Worm (Caenorhabditis elegans) whole organism, L4 larva: Measurements from ENCODE around the gene pgp-13.

Source experiments
- D1046.2 ChIP-seq: fragments of 200-800 bp; sonication (Bioruptor generic); IDR thresholded peaks from 2 replicates; pipeline ENCODE4 v1.3.6; 2022; ENCODE audit warnings: missing genetic modification characterization, missing compliant biosample characterization
- F10B5.3 ChIP-seq: sonication (generic microtip); optimal IDR thresholded peaks from 2 replicates; lab custom pipeline; 2016; ENCODE audit warnings: mild to moderate bottlenecking, missing genetic modification characterization, missing compliant biosample characterization
- F44E2.7 ChIP-seq: fragments of 200-800 bp; sonication (Bioruptor generic); IDR thresholded peaks from 2 replicates; pipeline ENCODE4 v2.1.2; 2022; ENCODE audit warnings: missing genetic modification characterization, missing compliant biosample characterization
- T26A8.4 ChIP-seq: fragments of 200-800 bp; sonication (Bioruptor generic); IDR thresholded peaks from 2 replicates; pipeline ENCODE4 v1.3.6; 2022; ENCODE audit warnings: missing genetic modification characterization, missing compliant biosample characterization
- Y105C5A.15 ChIP-seq: fragments of 200-800 bp; sonication (Bioruptor generic); IDR thresholded peaks from 2 replicates; pipeline ENCODE4 v1.3.6; 2022; ENCODE audit warnings: missing genetic modification characterization, missing compliant biosample characterization
- Y75B8A.6 ChIP-seq: fragments of 200-800 bp; sonication (Bioruptor generic); IDR thresholded peaks from 2 replicates; pipeline ENCODE4 v1.3.6; 2022; ENCODE audit warnings: missing genetic modification reagents, missing genetic modification characterization, missing compliant biosample characterization
- ZK546.5 ChIP-seq, 2 experiments: sonication (generic microtip); optimal IDR thresholded peaks; 2 replicates each; lab custom pipeline; 2017; ENCODE audit warnings: missing biosample characterization in 2 of 2, missing genetic modification characterization in 2 of 2
- aly-2 ChIP-seq: sonication (generic microtip); optimal IDR thresholded peaks from 2 replicates; lab custom pipeline; 2018; ENCODE audit warnings: missing biosample characterization, missing genetic modification characterization
- attf-4 ChIP-seq: sonication (generic microtip); optimal IDR thresholded peaks from 3 replicates; lab custom pipeline; 2017; ENCODE audit warnings: missing biosample characterization, missing genetic modification characterization
- ceh-20 ChIP-seq: fragments of 200-800 bp; sonication (Bioruptor generic); IDR thresholded peaks from 2 replicates; pipeline ENCODE4 v1.3.6; 2022; ENCODE audit warnings: missing genetic modification reagents, missing genetic modification characterization, missing compliant biosample characterization
- cey-2 ChIP-seq: sonication (generic microtip); optimal IDR thresholded peaks from 3 replicates; lab custom pipeline; 2017; ENCODE audit warnings: missing genetic modification characterization, mild to moderate bottlenecking, missing compliant biosample characterization, antibody characterized with exemption, borderline replicate concordance; ENCODE audit not compliant: insufficient read depth
- daf-19 ChIP-seq: fragments of 200-800 bp; sonication (Bioruptor generic); conservative IDR thresholded peaks from 2 replicates; pipeline ENCODE4 v1.3.6; 2022; ENCODE audit warnings: missing genetic modification characterization, missing compliant biosample characterization
- dmd-6 ChIP-seq: fragments of 200-800 bp; sonication (Bioruptor generic); IDR thresholded peaks from 2 replicates; pipeline ENCODE4 v1.3.6; 2022; ENCODE audit warnings: missing genetic modification reagents, missing genetic modification characterization, missing compliant biosample characterization
- duxl-1 ChIP-seq: sonication (generic microtip); optimal IDR thresholded peaks from 2 replicates; lab custom pipeline; 2016; ENCODE audit warnings: mild to moderate bottlenecking, missing genetic modification characterization, moderate library complexity, missing compliant biosample characterization; ENCODE audit not compliant: poor library complexity
- fkh-10 ChIP-seq: fragments of 150-350 bp; optimal IDR thresholded peaks from 2 replicates; lab custom pipeline; 2014; ENCODE audit warnings: missing biosample characterization, missing genetic modification reagents, missing genetic modification characterization
- fos-1 ChIP-seq: fragments of 150-350 bp; optimal IDR thresholded peaks from 2 replicates; lab custom pipeline; 2014; ENCODE audit warnings: missing biosample characterization, missing genetic modification characterization
- gei-8 ChIP-seq: fragments of 200-800 bp; sonication (Bioruptor generic); optimal IDR thresholded peaks from 2 replicates; lab custom pipeline; 2018; ENCODE audit warnings: mild to moderate bottlenecking, missing genetic modification characterization, missing compliant biosample characterization
- hlh-30 ChIP-seq: sonication (generic microtip); optimal IDR thresholded peaks from 2 replicates; lab custom pipeline; 2017; ENCODE audit warnings: antibody characterized with exemption, mild to moderate bottlenecking, missing genetic modification characterization, missing compliant biosample characterization; ENCODE audit not compliant: insufficient read depth
- jun-1 ChIP-seq: fragments of 150-350 bp; optimal IDR thresholded peaks from 2 replicates; lab custom pipeline; 2014; ENCODE audit warnings: missing biosample characterization, missing genetic modification reagents, missing genetic modification characterization
- lin-1 ChIP-seq: fragments of 200-800 bp; sonication (Bioruptor generic); IDR thresholded peaks from 2 replicates; pipeline ENCODE4 v1.3.6; 2022; ENCODE audit warnings: missing genetic modification reagents, missing genetic modification characterization, missing compliant biosample characterization
- lin-38 ChIP-seq: fragments of 200-800 bp; sonication (Bioruptor generic); IDR thresholded peaks from 2 replicates; pipeline ENCODE4 v1.3.6; 2022; ENCODE audit warnings: missing genetic modification reagents, missing genetic modification characterization, missing compliant biosample characterization
- lir-3 ChIP-seq: sonication (generic microtip); optimal IDR thresholded peaks from 2 replicates; lab custom pipeline; 2016; ENCODE audit warnings: mild to moderate bottlenecking, missing genetic modification characterization, missing compliant biosample characterization
- lsy-2 ChIP-seq, 2 experiments: fragments of 150-350 bp in 1 of 2; sonication (generic microtip) in 1 of 2; optimal IDR thresholded peaks; 2 replicates each; lab custom pipeline; 2014 to 2017; ENCODE audit warnings: missing biosample characterization in 2 of 2, missing genetic modification characterization in 2 of 2
- madf-5 ChIP-seq, 2 experiments: fragments of 200-800 bp; sonication (Bioruptor generic); IDR thresholded peaks; 2 replicates each; pipeline ENCODE4 v1.3.6; 2022; ENCODE audit warnings: missing compliant biosample characterization in 2 of 2, missing genetic modification characterization in 2 of 2
- mdl-1 ChIP-seq, 2 experiments: fragments of 150-350 bp in 1 of 2; sonication (generic microtip) in 1 of 2; optimal IDR thresholded peaks; 2 replicates each; lab custom pipeline; 2014 to 2017; ENCODE audit warnings: missing biosample characterization in 2 of 2, missing genetic modification characterization in 2 of 2
- mdt-29 ChIP-seq: fragments of 200-800 bp; sonication (Bioruptor generic); IDR thresholded peaks from 2 replicates; pipeline ENCODE4 v1.3.6; 2022; ENCODE audit warnings: missing genetic modification reagents, missing genetic modification characterization, missing compliant biosample characterization
- mep-1 ChIP-seq: fragments of 150-350 bp; sonication (generic microtip); optimal IDR thresholded peaks from 3 replicates; lab custom pipeline; 2014; ENCODE audit warnings: missing biosample characterization, missing genetic modification characterization
- mes-2 ChIP-seq: sonication (generic microtip); optimal IDR thresholded peaks from 2 replicates; lab custom pipeline; 2016; ENCODE audit warnings: missing genotype, mild to moderate bottlenecking, missing genetic modification characterization, missing compliant biosample characterization; ENCODE audit not compliant: poor library complexity, severe bottlenecking
- mxl-2 ChIP-seq: fragments of 200-800 bp; sonication (Bioruptor generic); conservative IDR thresholded peaks from 2 replicates; pipeline ENCODE4 v1.3.6; 2022; ENCODE audit warnings: missing genetic modification reagents, missing genetic modification characterization, missing compliant biosample characterization
- nhr-237 ChIP-seq: sonication (generic microtip); optimal IDR thresholded peaks from 2 replicates; lab custom pipeline; 2017; ENCODE audit warnings: missing biosample characterization, missing genetic modification characterization
- nhr-25 ChIP-seq: sonication (generic microtip); optimal IDR thresholded peaks from 2 replicates; lab custom pipeline; 2017; ENCODE audit warnings: missing genetic modification characterization, mild to moderate bottlenecking, missing compliant biosample characterization, antibody characterized with exemption, moderate library complexity, borderline replicate concordance; ENCODE audit not compliant: insufficient read depth
- nhr-48 ChIP-seq: sonication (generic microtip); optimal IDR thresholded peaks from 2 replicates; lab custom pipeline; 2016; ENCODE audit warnings: mild to moderate bottlenecking, missing genetic modification characterization, missing compliant biosample characterization
- sdz-12 ChIP-seq: fragments of 200-800 bp; sonication (Bioruptor generic); optimal IDR thresholded peaks from 2 replicates; lab custom pipeline; 2018; ENCODE audit warnings: mild to moderate bottlenecking, missing genetic modification characterization, missing compliant biosample characterization
- set-16 ChIP-seq: fragments of 200-800 bp; sonication (Bioruptor generic); IDR thresholded peaks from 2 replicates; pipeline ENCODE4 v1.3.6; 2022; ENCODE audit warnings: missing genetic modification reagents, missing genetic modification characterization, missing compliant biosample characterization
- snpc-1.2 ChIP-seq: fragments of 200-800 bp; sonication (Bioruptor generic); IDR thresholded peaks from 2 replicates; pipeline ENCODE4 v1.3.6; 2022; ENCODE audit warnings: missing genetic modification reagents, missing genetic modification characterization, missing compliant biosample characterization
- snpc-4 ChIP-seq: fragments of 150-350 bp; optimal IDR thresholded peaks from 2 replicates; lab custom pipeline; 2014; ENCODE audit warnings: missing biosample characterization, missing genetic modification characterization
- spr-3 ChIP-seq: fragments of 200-800 bp; sonication (Bioruptor generic); optimal IDR thresholded peaks from 2 replicates; lab custom pipeline; 2018; ENCODE audit warnings: mild to moderate bottlenecking, missing genetic modification characterization, missing compliant biosample characterization
- tag-97 ChIP-seq: fragments of 200-800 bp; sonication (Bioruptor generic); IDR thresholded peaks from 2 replicates; pipeline ENCODE4 v1.3.6; 2022; ENCODE audit warnings: missing genetic modification characterization, missing compliant biosample characterization
- unc-62 ChIP-seq, 3 experiments: fragments of 150-350 bp in 1 of 3; sonication (generic microtip); optimal IDR thresholded peaks in 2 of 3; peaks in 1 of 3; 1 replicate in 1 of 3; 2 replicates in 2 of 3; lab custom pipeline; 2014 to 2017; ENCODE audit warnings: missing biosample characterization in 3 of 3, missing genetic modification characterization in 3 of 3, missing genetic modification reagents in 3 of 3, missing genotype in 1 of 3
- zag-1 ChIP-seq: fragments of 150-350 bp; optimal IDR thresholded peaks from 2 replicates; lab custom pipeline; 2014; ENCODE audit warnings: missing biosample characterization, missing genetic modification characterization
- zip-2 ChIP-seq: fragments of 150-350 bp; optimal IDR thresholded peaks from 2 replicates; lab custom pipeline; 2014; ENCODE audit warnings: missing biosample characterization, missing genetic modification characterization
- ztf-11 ChIP-seq: fragments of 150-350 bp; optimal IDR thresholded peaks from 2 replicates; lab custom pipeline; 2014; ENCODE audit warnings: missing biosample characterization, missing genetic modification characterization

pgp-13 gene

DNA sequence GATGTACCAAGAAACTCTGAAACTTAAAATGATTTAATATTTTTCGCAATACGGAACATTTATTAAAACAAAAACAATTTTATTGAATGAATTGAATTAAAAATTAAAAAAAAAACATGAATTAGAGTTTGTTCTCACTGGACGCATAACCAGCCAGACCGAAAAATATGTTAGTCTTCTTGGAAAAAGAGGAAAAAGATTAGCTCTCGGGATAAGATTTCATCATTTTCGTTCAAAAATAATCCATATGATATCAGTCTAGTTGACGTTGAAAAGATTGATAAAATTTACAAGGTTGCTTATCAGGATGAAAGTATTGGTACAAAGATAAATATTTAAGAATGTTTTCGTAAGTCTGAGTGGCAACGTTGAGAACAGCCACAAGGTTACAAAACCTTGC lies 38.1 kb upstream of the pgp-13 start, which contains the start of gene nhr-26:
TSS of gene nhr-26 (minus strand) at position 10 of the 400 bp plus-strand sequence.
- TF ChIP-seq mdl-1 (tag; optimal IDR thresholded peaks at IDR 0.05; lab: Kevin White, UChicago), result no peak
- TF ChIP-seq duxl-1 (tag; lab: Kevin White, UChicago), result no peak
- TF ChIP-seq ztf-11 (tag; lab: Kevin White, UChicago), result no peak
- TF ChIP-seq mxl-2 (GFP tag; lab: Robert Waterston, UW), result no peak
- TF ChIP-seq snpc-4 (tag; lab: Kevin White, UChicago), result no peak
- no peak for TF ChIP-seq fos-1
- no peak for TF ChIP-seq Y105C5A.15 (GFP tag; lab: Robert Waterston, UW)
- no peak for TF ChIP-seq tag-97 (GFP tag; lab: Robert Waterston, UW)
- TF ChIP-seq mdt-29, result no peak
- TF ChIP-seq nhr-48 (tag; lab: Kevin White, UChicago), result no peak
- no peak for TF ChIP-seq set-16
- TF ChIP-seq fkh-10 (GFP tag; lab: Kevin White, UChicago), result no peak
- TF ChIP-seq cey-2 (tag; lab: Kevin White, UChicago), result no peak
- TF ChIP-seq, all 104 proteins: peak for 0

DNA sequence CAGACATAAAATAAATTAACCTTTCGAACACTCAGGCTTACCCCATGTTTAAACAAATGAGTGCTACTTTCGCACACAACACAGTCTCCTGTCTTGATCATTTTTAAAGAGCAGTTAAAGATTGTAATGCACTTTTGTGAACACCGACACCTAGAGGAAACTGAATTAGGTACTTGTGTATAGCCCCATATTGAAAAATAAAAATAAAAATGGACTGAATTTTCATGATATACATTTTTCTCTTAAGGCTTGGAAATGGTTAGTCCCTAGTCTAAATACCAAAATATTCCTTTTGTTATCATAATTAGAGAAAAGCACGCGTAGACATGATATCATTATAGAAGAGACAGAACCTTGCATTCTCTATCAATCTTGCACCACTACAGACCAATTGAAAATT lies 36.6 kb upstream of the pgp-13 start, which contains the start of gene nhr-214:
TSS of gene nhr-214 (minus strand) at position 101 of the 400 bp plus-strand sequence.
- TF ChIP-seq T26A8.4 (GFP tag; lab: Robert Waterston, UW), result no peak
- TF ChIP-seq daf-19 (GFP tag; lab: Robert Waterston, UW), result no peak
- no peak for TF ChIP-seq jun-1 (tag; lab: Kevin White, UChicago)
- no peak for TF ChIP-seq hlh-30 (tag; lab: Kevin White, UChicago)
- no peak for TF ChIP-seq Y75B8A.6
- TF ChIP-seq, all 104 proteins: peak for 0

DNA sequence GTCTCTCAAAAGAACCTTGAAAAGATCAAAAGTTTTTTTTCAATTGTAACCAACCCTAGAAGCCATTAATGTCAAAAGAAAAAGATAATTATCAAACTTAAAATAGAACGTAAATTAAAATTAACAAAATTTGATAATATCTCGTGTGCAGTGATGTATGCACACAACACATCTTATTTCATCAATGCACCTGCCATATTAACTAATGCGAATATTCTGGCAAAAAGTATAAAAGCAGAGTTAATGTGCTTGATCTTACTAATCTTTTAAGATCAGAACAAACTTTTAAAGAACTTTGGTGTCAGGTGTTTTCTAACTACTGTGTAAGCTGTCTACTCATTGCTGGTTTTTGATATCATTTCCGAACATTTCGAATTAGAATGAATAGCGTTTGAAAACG lies 35.8 kb upstream of the pgp-13 start:
- no peak for TF ChIP-seq spr-3 (GFP tag; lab: Kevin White, UChicago)
- no peak for TF ChIP-seq ceh-20 (GFP tag; lab: Robert Waterston, UW)
- no peak for TF ChIP-seq nhr-237 (tag; lab: Kevin White, UChicago)
- no peak for TF ChIP-seq lin-1 (GFP tag; lab: Robert Waterston, UW)
- TF ChIP-seq, all 104 proteins: peak for 0

DNA sequence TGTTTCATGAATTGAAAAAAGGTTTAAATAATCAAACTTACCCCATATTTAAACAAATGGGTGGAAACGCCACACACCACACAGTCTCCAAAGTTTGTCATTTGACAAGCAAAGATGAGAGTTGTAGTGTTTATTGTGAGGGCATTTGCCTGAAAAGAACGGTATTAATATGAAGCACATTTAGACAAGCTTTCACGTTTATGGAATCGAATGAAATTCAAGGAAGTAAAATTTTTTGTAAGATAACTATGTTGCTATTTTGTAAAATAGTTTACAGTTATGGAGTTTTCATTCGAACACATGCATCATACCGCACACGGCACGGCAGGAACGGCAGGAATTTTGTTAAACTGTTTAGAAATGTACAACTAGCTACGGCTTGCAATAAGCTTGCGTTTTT lies 33.8 kb upstream of the pgp-13 start, which contains the start of gene nhr-272:
TSS of gene nhr-272 (minus strand) at position 101 of the 400 bp plus-strand sequence.
- TF ChIP-seq mdl-1 (tag; optimal IDR thresholded peaks at IDR 0.05; lab: Kevin White, UChicago) (no peak), ZK546.5 (tag; optimal IDR thresholded peaks at IDR 0.05; lab: Kevin White, UChicago) (no peak), zip-2 (tag; lab: Kevin White, UChicago) (no peak), madf-5 (GFP tag; IDR thresholded peaks at IDR 0.05; lab: Robert Waterston, UW) (no peak), T26A8.4 (GFP tag; lab: Robert Waterston, UW) (no peak), aly-2 (no peak), cey-2 (tag; lab: Kevin White, UChicago) (no peak), daf-19 (GFP tag; lab: Robert Waterston, UW) (no peak), attf-4 (no peak), D1046.2 (GFP tag; lab: Robert Waterston, UW) (no peak), mep-1 (tag; lab: Kevin White, UChicago) (no peak)

DNA sequence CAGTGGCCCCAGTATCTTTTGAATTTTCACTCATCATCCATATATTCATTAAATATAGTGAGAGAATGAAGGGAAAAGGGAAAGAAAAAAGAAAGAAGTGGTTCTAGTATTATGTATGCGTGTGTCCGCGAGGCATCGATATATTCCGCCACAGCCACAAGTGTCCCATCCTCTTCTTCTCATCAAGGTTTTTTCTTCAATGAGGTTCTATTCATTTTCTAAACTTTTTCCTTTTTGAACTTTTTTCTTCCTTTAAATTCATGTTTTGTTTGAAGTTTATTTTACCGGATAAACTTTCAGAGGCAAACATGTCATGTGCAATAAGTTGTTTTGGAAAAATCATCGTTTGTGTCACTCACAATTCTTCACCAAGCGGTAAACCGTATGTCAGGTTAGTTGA lies 26.2 kb upstream of the pgp-13 start, which contains the start of gene rgs-2:
TSS of gene rgs-2 (plus strand) at position 301 of the 400 bp plus-strand sequence.
- TF ChIP-seq nhr-237 (tag; lab: Kevin White, UChicago) (no peak), duxl-1 (tag; lab: Kevin White, UChicago) (no peak), unc-62 (GFP tag; optimal IDR thresholded peaks at IDR 0.05 in 1 of 2; lab: Kevin White, UChicago) (no peak), unc-62 (tag; optimal IDR thresholded peaks at IDR 0.05; lab: Kevin White, UChicago) (no peak), snpc-1.2 (GFP tag; lab: Robert Waterston, UW) (no peak), mes-2 (tag; lab: Kevin White, UChicago) (no peak), Y75B8A.6 (no peak), nhr-25 (tag; lab: Kevin White, UChicago) (no peak), F10B5.3 (no peak), dmd-6 (no peak), fos-1 (no peak), zag-1 (tag; lab: Kevin White, UChicago) (no peak), lsy-2 (tag; optimal IDR thresholded peaks at IDR 0.05; lab: Kevin White, UChicago) (no peak), lin-38 (no peak), gei-8 (no peak), F44E2.7 (GFP tag; lab: Robert Waterston, UW) (no peak), sdz-12 (GFP tag; lab: Kevin White, UChicago) (no peak), mep-1 (tag; lab: Kevin White, UChicago) (no peak), lir-3 (tag; lab: Kevin White, UChicago) (no peak)
- TF ChIP-seq, all 104 proteins: peak for 0
